Worm (Caenorhabditis elegans) whole organism, L4 larva: ENCODE data around the gene sam-4.

Experiments
- F10B5.3 ChIP-seq: sonication (generic microtip); optimal IDR thresholded peaks from 2 replicates; lab custom pipeline; 2016; ENCODE audit warnings: mild to moderate bottlenecking, missing genetic modification characterization, missing compliant biosample characterization
- F26F4.8 ChIP-seq: fragments of 200-800 bp; sonication (Bioruptor generic); conservative IDR thresholded peaks from 2 replicates; pipeline ENCODE4 v1.3.6; 2022; ENCODE audit warnings: missing genetic modification characterization, missing compliant biosample characterization
- R02D3.7 ChIP-seq: fragments of 150-350 bp; sonication (generic microtip); optimal IDR thresholded peaks from 3 replicates; lab custom pipeline; 2014; ENCODE audit warnings: missing biosample characterization, missing genetic modification characterization
- Y105C5A.15 ChIP-seq: fragments of 200-800 bp; sonication (Bioruptor generic); IDR thresholded peaks from 2 replicates; pipeline ENCODE4 v1.3.6; 2022; ENCODE audit warnings: missing genetic modification characterization, missing compliant biosample characterization
- ZK337.2 ChIP-seq: fragments of 200-800 bp; sonication (Bioruptor generic); IDR thresholded peaks from 2 replicates; pipeline ENCODE4 v1.3.6; 2022; ENCODE audit warnings: missing genetic modification reagents, missing genetic modification characterization, missing compliant biosample characterization
- ZK546.5 ChIP-seq, 2 experiments: sonication (generic microtip); optimal IDR thresholded peaks; 2 replicates each; lab custom pipeline; 2017; ENCODE audit warnings: missing biosample characterization in 2 of 2, missing genetic modification characterization in 2 of 2
- aha-1 ChIP-seq: fragments of 150-350 bp; peaks from one replicate; lab custom pipeline; 2014; ENCODE audit warnings: missing biosample characterization, missing genetic modification characterization
- ama-1 ChIP-seq: fragments of 150-350 bp; optimal IDR thresholded peaks from 2 replicates; lab custom pipeline; 2014; ENCODE audit warnings: inconsistent platforms, mixed read lengths
- arid-1 ChIP-seq: fragments of 200-800 bp; sonication (Bioruptor generic); conservative IDR thresholded peaks from 2 replicates; pipeline ENCODE4 v1.3.6; 2022; ENCODE audit warnings: missing genetic modification reagents, missing genetic modification characterization, missing compliant biosample characterization
- ceh-32 ChIP-seq: sonication (generic microtip); optimal IDR thresholded peaks from 2 replicates; lab custom pipeline; 2016; ENCODE audit warnings: mild to moderate bottlenecking, missing genetic modification characterization, missing compliant biosample characterization; ENCODE audit not compliant: poor library complexity
- ceh-44 ChIP-seq: fragments of 200-800 bp; sonication (Bioruptor generic); IDR thresholded peaks from 2 replicates; pipeline ENCODE4 v1.3.6; 2022; ENCODE audit warnings: missing genetic modification reagents, missing genetic modification characterization, missing compliant biosample characterization
- daf-19 ChIP-seq: fragments of 200-800 bp; sonication (Bioruptor generic); conservative IDR thresholded peaks from 2 replicates; pipeline ENCODE4 v1.3.6; 2022; ENCODE audit warnings: missing genetic modification characterization, missing compliant biosample characterization
- daf-8 ChIP-seq: fragments of 200-800 bp; sonication (Bioruptor generic); IDR thresholded peaks from 2 replicates; pipeline ENCODE4 v1.3.6; 2022; ENCODE audit warnings: missing genetic modification characterization, missing compliant biosample characterization
- duxl-1 ChIP-seq: sonication (generic microtip); optimal IDR thresholded peaks from 2 replicates; lab custom pipeline; 2016; ENCODE audit warnings: mild to moderate bottlenecking, missing genetic modification characterization, moderate library complexity, missing compliant biosample characterization; ENCODE audit not compliant: poor library complexity
- egl-27 ChIP-seq: sonication (generic microtip); optimal IDR thresholded peaks from 3 replicates; lab custom pipeline; 2017; ENCODE audit warnings: missing biosample characterization, missing genetic modification reagents, missing genetic modification characterization
- fkh-10 ChIP-seq: fragments of 150-350 bp; optimal IDR thresholded peaks from 2 replicates; lab custom pipeline; 2014; ENCODE audit warnings: missing biosample characterization, missing genetic modification reagents, missing genetic modification characterization
- hlh-30 ChIP-seq: sonication (generic microtip); optimal IDR thresholded peaks from 2 replicates; lab custom pipeline; 2017; ENCODE audit warnings: antibody characterized with exemption, mild to moderate bottlenecking, missing genetic modification characterization, missing compliant biosample characterization; ENCODE audit not compliant: insufficient read depth
- hmg-1.1 ChIP-seq: fragments of 200-800 bp; sonication (Bioruptor generic); IDR thresholded peaks from 2 replicates; pipeline ENCODE4 v1.3.6; 2022; ENCODE audit warnings: missing genetic modification reagents, missing genetic modification characterization, missing compliant biosample characterization
- jun-1 ChIP-seq: fragments of 150-350 bp; optimal IDR thresholded peaks from 2 replicates; lab custom pipeline; 2014; ENCODE audit warnings: missing biosample characterization, missing genetic modification reagents, missing genetic modification characterization
- lin-1 ChIP-seq: fragments of 200-800 bp; sonication (Bioruptor generic); IDR thresholded peaks from 2 replicates; pipeline ENCODE4 v1.3.6; 2022; ENCODE audit warnings: missing genetic modification reagents, missing genetic modification characterization, missing compliant biosample characterization
- lin-13 ChIP-seq: fragments of 150-350 bp; optimal IDR thresholded peaks from 2 replicates; lab custom pipeline; 2014; ENCODE audit warnings: missing biosample characterization, missing genetic modification reagents, missing genetic modification characterization
- lir-3 ChIP-seq: sonication (generic microtip); optimal IDR thresholded peaks from 2 replicates; lab custom pipeline; 2016; ENCODE audit warnings: mild to moderate bottlenecking, missing genetic modification characterization, missing compliant biosample characterization
- nhr-102 ChIP-seq: sonication (generic microtip); optimal IDR thresholded peaks from 2 replicates; lab custom pipeline; 2016; ENCODE audit warnings: mild to moderate bottlenecking, missing genetic modification characterization, moderate library complexity, missing compliant biosample characterization
- nhr-11 ChIP-seq: fragments of 150-350 bp; optimal IDR thresholded peaks from 2 replicates; lab custom pipeline; 2014; ENCODE audit warnings: missing biosample characterization, missing genetic modification characterization
- nhr-111 ChIP-seq: fragments of 200-800 bp; sonication (Bioruptor generic); optimal IDR thresholded peaks from 2 replicates; lab custom pipeline; 2018; ENCODE audit warnings: mild to moderate bottlenecking, missing genetic modification characterization, missing compliant biosample characterization
- nhr-237 ChIP-seq: sonication (generic microtip); optimal IDR thresholded peaks from 2 replicates; lab custom pipeline; 2017; ENCODE audit warnings: missing biosample characterization, missing genetic modification characterization
- nhr-28 ChIP-seq: fragments of 150-350 bp; optimal IDR thresholded peaks from 2 replicates; lab custom pipeline; 2014; ENCODE audit warnings: missing biosample characterization, missing genetic modification characterization
- pha-4 ChIP-seq, 2 experiments: fragments of 150-350 bp in 1 of 2; fragments of 200-800 bp in 1 of 2; sonication (Bioruptor generic) in 1 of 2; IDR thresholded peaks in 1 of 2; optimal IDR thresholded peaks in 1 of 2; 2 replicates each; pipeline versions ENCODE4 v1.3.6 to Lab custom; 2014 to 2022; ENCODE audit warnings: missing genetic modification characterization in 2 of 2, missing genetic modification reagents in 2 of 2, missing biosample characterization in 1 of 2, missing compliant biosample characterization in 1 of 2
- pqm-1 ChIP-seq: sonication (generic microtip); optimal IDR thresholded peaks from 2 replicates; lab custom pipeline; 2017; ENCODE audit warnings: missing biosample characterization, missing genetic modification characterization
- sdz-12 ChIP-seq: fragments of 200-800 bp; sonication (Bioruptor generic); optimal IDR thresholded peaks from 2 replicates; lab custom pipeline; 2018; ENCODE audit warnings: mild to moderate bottlenecking, missing genetic modification characterization, missing compliant biosample characterization
- skn-1 ChIP-seq: fragments of 150-350 bp; optimal IDR thresholded peaks from 2 replicates; lab custom pipeline; 2014; ENCODE audit warnings: missing biosample characterization, missing genetic modification characterization
- tag-97 ChIP-seq: fragments of 200-800 bp; sonication (Bioruptor generic); IDR thresholded peaks from 2 replicates; pipeline ENCODE4 v1.3.6; 2022; ENCODE audit warnings: missing genetic modification characterization, missing compliant biosample characterization
- unc-62 ChIP-seq, 3 experiments: fragments of 150-350 bp in 1 of 3; sonication (generic microtip); optimal IDR thresholded peaks in 2 of 3; peaks in 1 of 3; 1 replicate in 1 of 3; 2 replicates in 2 of 3; lab custom pipeline; 2014 to 2017; ENCODE audit warnings: missing biosample characterization in 3 of 3, missing genetic modification characterization in 3 of 3, missing genetic modification reagents in 3 of 3, missing genotype in 1 of 3
- zag-1 ChIP-seq: fragments of 150-350 bp; optimal IDR thresholded peaks from 2 replicates; lab custom pipeline; 2014; ENCODE audit warnings: missing biosample characterization, missing genetic modification characterization
- zip-11 ChIP-seq: fragments of 200-800 bp; sonication (Bioruptor generic); IDR thresholded peaks from 2 replicates; pipeline ENCODE4 v1.3.6; 2022; ENCODE audit warnings: missing genetic modification characterization, missing compliant biosample characterization
- zip-2 ChIP-seq: fragments of 150-350 bp; optimal IDR thresholded peaks from 2 replicates; lab custom pipeline; 2014; ENCODE audit warnings: missing biosample characterization, missing genetic modification characterization
- ztf-7 ChIP-seq: fragments of 150-350 bp; optimal IDR thresholded peaks from 2 replicates; lab custom pipeline; 2014; ENCODE audit warnings: missing biosample characterization, missing genetic modification characterization

The sam-4 gene

ce11 chrII:5649236-5650004 lies at the start of gene sam-4, which contains the start of the genes F59E12.17 and zyg-1 (continued):
- TF ChIP-seq fkh-10 (GFP tag; lab: Kevin White, UChicago) (peak; percentile 13), ZK337.2 (GFP tag; lab: Robert Waterston, UW) (no peak), tag-97 (GFP tag; lab: Robert Waterston, UW) (no peak), ZK546.5 (tag; optimal IDR thresholded peaks at IDR 0.05; lab: Kevin White, UChicago) (no peak), zip-2 (tag; lab: Kevin White, UChicago) (no peak), pha-4 (GFP tag; IDR thresholded peaks at IDR 0.05; lab: Robert Waterston, UW) (no peak), pha-4 (tag; optimal IDR thresholded peaks at IDR 0.05; lab: Kevin White, UChicago) (peak; percentile 70), hmg-1.1 (GFP tag; lab: Robert Waterston, UW) (peak; percentile 53), nhr-11 (tag; lab: Kevin White, UChicago) (no peak), F26F4.8 (GFP tag; lab: Robert Waterston, UW) (no peak), skn-1 (no peak), F10B5.3 (no peak), arid-1 (GFP tag; lab: Robert Waterston, UW) (0 out of 2 replicates have a peak, but pooled peaks have one; percentile 17), R02D3.7 (tag; lab: Kevin White, UChicago) (no peak), egl-27 (tag; lab: Kevin White, UChicago) (no peak), lin-1 (GFP tag; lab: Robert Waterston, UW) (no peak), daf-19 (GFP tag; lab: Robert Waterston, UW) (no peak), daf-8 (GFP tag; lab: Robert Waterston, UW) (no peak), unc-62 (GFP tag; optimal IDR thresholded peaks at IDR 0.05 in 1 of 2; lab: Kevin White, UChicago) (peak in 1 of 2 experiments; percentile 52), unc-62 (tag; optimal IDR thresholded peaks at IDR 0.05; lab: Kevin White, UChicago) (no peak), zip-11 (no peak), aha-1 (tag; lab: Kevin White, UChicago) (peak; percentile 50), nhr-237 (tag; lab: Kevin White, UChicago) (no peak), zag-1 (tag; lab: Kevin White, UChicago) (no peak), duxl-1 (tag; lab: Kevin White, UChicago) (no peak), pqm-1 (tag; lab: Kevin White, UChicago) (no peak), jun-1 (tag; lab: Kevin White, UChicago) (no peak), ama-1 (lab: Kevin White, UChicago) (no peak), ztf-7 (tag; lab: Kevin White, UChicago) (no peak), ceh-32 (tag; lab: Kevin White, UChicago) (no peak), ceh-44 (GFP tag; lab: Robert Waterston, UW) (peak; percentile 75; the same call in 1 of the 2 replicates)

ce11 chrII:5698869-5699268 lies 49.8 kb upstream of the sam-4 start, which contains the start of the genes C25H3.10 and C25H3.1:
TSS of gene C25H3.10 (minus strand) at chrII:5698969.
TSS of gene C25H3.1 (plus strand) at chrII:5699071.
- TF ChIP-seq lir-3 (tag; lab: Kevin White, UChicago) (no peak), nhr-102 (no peak), nhr-111 (GFP tag; lab: Kevin White, UChicago) (no peak), hlh-30 (tag; lab: Kevin White, UChicago) (peak; percentile 19), nhr-28 (tag; lab: Kevin White, UChicago) (peak; percentile 12), arid-1 (GFP tag; lab: Robert Waterston, UW) (no peak), lin-13 (GFP tag; lab: Kevin White, UChicago) (no peak), sdz-12 (no peak), R02D3.7 (tag; lab: Kevin White, UChicago) (no peak), Y105C5A.15 (GFP tag; lab: Robert Waterston, UW) (no peak)
